4 worm cellular contexts compared by ENCODE assay signal in genomic region chrIV:2805525-2805924, ce11.
TF ChIP-seq lines count a peak whose summit lies in the region.

TSS of gene Y54G2A.45 (plus strand) at chrIV:2805857.

TF ChIP-seq in whole organism, L2 larva, 48 proteins besides CTCF, POLR2A, EP300 and RAD21 (continued from another document):
- TF ChIP-seq C34F6.9 (tag; optimal IDR thresholded peaks at IDR 0.05; lab: Kevin White, UChicago) (no peak), egl-27 (tag; optimal IDR thresholded peaks at IDR 0.05; lab: Kevin White, UChicago) (no peak), nhr-25 (tag; optimal IDR thresholded peaks at IDR 0.05; lab: Kevin White, UChicago) (no peak), aly-2 (tag; optimal IDR thresholded peaks at IDR 0.05; lab: Kevin White, UChicago) (no peak), mbf-1 (tag; optimal IDR thresholded peaks at IDR 0.05; lab: Kevin White, UChicago) (no peak), sem-4 (tag; optimal IDR thresholded peaks at IDR 0.05; lab: Kevin White, UChicago) (no peak), elt-1 (tag; optimal IDR thresholded peaks at IDR 0.05; lab: Kevin White, UChicago) (no peak), snpc-4 (tag; optimal IDR thresholded peaks at IDR 0.05; lab: Kevin White, UChicago) (no peak), mdl-1 (tag; optimal IDR thresholded peaks at IDR 0.05; lab: Kevin White, UChicago) (no peak), nhr-12 (tag; optimal IDR thresholded peaks at IDR 0.05; lab: Kevin White, UChicago) (no peak), lin-11 (tag; optimal IDR thresholded peaks at IDR 0.05; lab: Kevin White, UChicago) (no peak), nhr-6 (tag; optimal IDR thresholded peaks at IDR 0.05; lab: Kevin White, UChicago) (no peak), ztf-1 (GFP tag; conservative IDR thresholded peaks at IDR 0.05; lab: Robert Waterston, UW) (no peak), lin-13 (GFP tag; optimal IDR thresholded peaks at IDR 0.05; lab: Kevin White, UChicago) (peak; percentile 28), sma-3 (GFP tag; optimal IDR thresholded peaks at IDR 0.05; lab: Kevin White, UChicago) (peak; percentile 19), nhr-237 (tag; optimal IDR thresholded peaks at IDR 0.05; lab: Kevin White, UChicago) (no peak), lsy-2 (tag; optimal IDR thresholded peaks at IDR 0.05; lab: Kevin White, UChicago) (peak in 1 of 2 experiments; percentile 48), ceh-16 (tag; optimal IDR thresholded peaks at IDR 0.05; lab: Kevin White, UChicago) (no peak), nhr-77 (tag; optimal IDR thresholded peaks at IDR 0.05; lab: Kevin White, UChicago) (no peak), ztf-4 (tag; optimal IDR thresholded peaks at IDR 0.05; lab: Kevin White, UChicago) (no peak), unc-39 (tag; optimal IDR thresholded peaks at IDR 0.05; lab: Kevin White, UChicago) (no peak), ztf-11 (tag; optimal IDR thresholded peaks at IDR 0.05; lab: Kevin White, UChicago) (no peak), R02D3.7 (tag; optimal IDR thresholded peaks at IDR 0.05; lab: Kevin White, UChicago) (no peak), mab-5 (tag; optimal IDR thresholded peaks at IDR 0.05; lab: Kevin White, UChicago) (no peak), unc-55 (GFP tag; optimal IDR thresholded peaks at IDR 0.05; lab: Kevin White, UChicago) (peak; percentile 37)

TF ChIP-seq in whole organism, L4 larva, 104 proteins besides CTCF, POLR2A, EP300 and RAD21 (continued from another document and continues in another):
- TF ChIP-seq lim-7 (GFP tag; IDR thresholded peaks at IDR 0.05; lab: Robert Waterston, UW): peak; percentile 81
- TF ChIP-seq daf-16 (GFP tag; optimal IDR thresholded peaks at IDR 0.05; lab: Kevin White, UChicago): peak; percentile 60 to 78
- TF ChIP-seq daf-16 (tag; optimal IDR thresholded peaks at IDR 0.05; lab: Kevin White, UChicago): peak; percentile 89
- TF ChIP-seq ama-1 (optimal IDR thresholded peaks at IDR 0.05; lab: Kevin White, UChicago): no peak
- no peak for TF ChIP-seq ZK546.5 (tag; optimal IDR thresholded peaks at IDR 0.05; lab: Kevin White, UChicago)
- no peak for TF ChIP-seq daf-19 (GFP tag; conservative IDR thresholded peaks at IDR 0.05; lab: Robert Waterston, UW)
- peak; percentile 72; the same call in 1 of the 2 replicates for TF ChIP-seq dmd-9 (GFP tag; IDR thresholded peaks at IDR 0.05; lab: Robert Waterston, UW)
- no peak for TF ChIP-seq nhr-111 (GFP tag; optimal IDR thresholded peaks at IDR 0.05; lab: Kevin White, UChicago)
- no peak for TF ChIP-seq nhr-237 (tag; optimal IDR thresholded peaks at IDR 0.05; lab: Kevin White, UChicago)
- no peak for TF ChIP-seq zip-11 (GFP tag; IDR thresholded peaks at IDR 0.05; lab: Robert Waterston, UW)
- TF ChIP-seq mdt-29 (GFP tag; IDR thresholded peaks at IDR 0.05; lab: Robert Waterston, UW): peak; percentile 53; the same call in 1 of the 2 replicates
- TF ChIP-seq arid-1 (GFP tag; conservative IDR thresholded peaks at IDR 0.05; lab: Robert Waterston, UW): peak; percentile 78
- TF ChIP-seq lsy-2 (tag; optimal IDR thresholded peaks at IDR 0.05; lab: Kevin White, UChicago): peak in 1 of 2 experiments; percentile 69
- TF ChIP-seq ceh-44 (GFP tag; IDR thresholded peaks at IDR 0.05; lab: Robert Waterston, UW): peak; percentile 80
- peak; percentile 89 for TF ChIP-seq madf-9 (GFP tag; conservative IDR thresholded peaks at IDR 0.05; lab: Robert Waterston, UW)
- peak; percentile 60 for TF ChIP-seq T26A8.4 (GFP tag; IDR thresholded peaks at IDR 0.05; lab: Robert Waterston, UW)
- TF ChIP-seq mxl-2 (GFP tag; conservative IDR thresholded peaks at IDR 0.05; lab: Robert Waterston, UW): 0 out of 2 replicates have a peak, but pooled peaks have one; percentile 12
- peak; percentile 89 for TF ChIP-seq tra-1 (GFP tag; IDR thresholded peaks at IDR 0.05; lab: Robert Waterston, UW)
- no peak for TF ChIP-seq lin-1 (GFP tag; IDR thresholded peaks at IDR 0.05; lab: Robert Waterston, UW)
- no peak for TF ChIP-seq Y5F2A.4 (GFP tag; optimal IDR thresholded peaks at IDR 0.05; lab: Kevin White, UChicago)
- TF ChIP-seq nhr-42 (GFP tag; IDR thresholded peaks at IDR 0.05; lab: Robert Waterston, UW): peak; percentile 69; the same call in 1 of the 2 replicates
- no peak for TF ChIP-seq T20F7.1 (GFP tag; optimal IDR thresholded peaks at IDR 0.05; lab: Kevin White, UChicago)
- TF ChIP-seq lin-39 (tag; optimal IDR thresholded peaks at IDR 0.05; lab: Kevin White, UChicago): no peak
- TF ChIP-seq spr-1 (tag; optimal IDR thresholded peaks at IDR 0.05; lab: Kevin White, UChicago): peak; percentile 72
- TF ChIP-seq lin-29 (GFP tag; IDR thresholded peaks at IDR 0.05; lab: Robert Waterston, UW): no peak
- TF ChIP-seq ceh-82 (tag; optimal IDR thresholded peaks at IDR 0.05; lab: Kevin White, UChicago): no peak
- TF ChIP-seq gei-8 (GFP tag; optimal IDR thresholded peaks at IDR 0.05; lab: Kevin White, UChicago): peak; percentile 91
- peak; percentile 74; the same call in 1 of the 2 replicates for TF ChIP-seq ctbp-1 (GFP tag; IDR thresholded peaks at IDR 0.05; lab: Robert Waterston, UW)
- TF ChIP-seq attf-4 (tag; optimal IDR thresholded peaks at IDR 0.05; lab: Kevin White, UChicago): no peak
- TF ChIP-seq nhr-25 (tag; optimal IDR thresholded peaks at IDR 0.05; lab: Kevin White, UChicago; ENCODE audit: borderline replicate concordance, insufficient read depth): no peak
- peak; percentile 80 for TF ChIP-seq lin-38 (GFP tag; IDR thresholded peaks at IDR 0.05; lab: Robert Waterston, UW)
- peak; percentile 83 for TF ChIP-seq nhr-102 (tag; optimal IDR thresholded peaks at IDR 0.05; lab: Kevin White, UChicago)
- TF ChIP-seq mdl-1 (tag; optimal IDR thresholded peaks at IDR 0.05; lab: Kevin White, UChicago): peak in 1 of 2 experiments; percentile 32
- TF ChIP-seq ztf-7 (tag; optimal IDR thresholded peaks at IDR 0.05; lab: Kevin White, UChicago): no peak
- no peak for TF ChIP-seq daf-12 (tag; optimal IDR thresholded peaks at IDR 0.05; lab: Kevin White, UChicago)
- no peak for TF ChIP-seq ztf-11 (tag; optimal IDR thresholded peaks at IDR 0.05; lab: Kevin White, UChicago)

TF ChIP-seq in whole organism, late embryonic, 69 proteins besides CTCF, POLR2A, EP300 and RAD21 (continued from another document):
- no peak for TF ChIP-seq ceh-31 (tag; optimal IDR thresholded peaks at IDR 0.05; lab: Kevin White, UChicago)
- TF ChIP-seq C38D4.7 (GFP tag; optimal IDR thresholded peaks at IDR 0.05; lab: Kevin White, UChicago): peak; percentile 41
- TF ChIP-seq fkh-10 (GFP tag; optimal IDR thresholded peaks at IDR 0.05; lab: Kevin White, UChicago): no peak
- no peak for TF ChIP-seq ceh-24 (tag; optimal IDR thresholded peaks at IDR 0.05; lab: Kevin White, UChicago)
- TF ChIP-seq zip-5 (tag; optimal IDR thresholded peaks at IDR 0.05; lab: Kevin White, UChicago): no peak
- TF ChIP-seq pha-4 (tag; optimal IDR thresholded peaks at IDR 0.05; lab: Kevin White, UChicago): no peak
- TF ChIP-seq nfya-1 (tag; optimal IDR thresholded peaks at IDR 0.05; lab: Kevin White, UChicago): no peak
- TF ChIP-seq elt-4 (tag; optimal IDR thresholded peaks at IDR 0.05; lab: Kevin White, UChicago): no peak
- TF ChIP-seq ceh-45 (GFP tag; IDR thresholded peaks at IDR 0.05; lab: Robert Waterston, UW): no peak
- TF ChIP-seq sox-2 (GFP tag; IDR thresholded peaks at IDR 0.05; lab: Robert Waterston, UW): no peak
- TF ChIP-seq ttx-3 (tag; optimal IDR thresholded peaks at IDR 0.05; lab: Kevin White, UChicago): peak; percentile 37
- TF ChIP-seq ceh-14 (tag; optimal IDR thresholded peaks at IDR 0.05; lab: Kevin White, UChicago): no peak
- TF ChIP-seq mec-3 (tag; optimal IDR thresholded peaks at IDR 0.05; lab: Kevin White, UChicago; ENCODE audit: borderline replicate concordance): no peak
- no peak for TF ChIP-seq ceh-48 (tag; optimal IDR thresholded peaks at IDR 0.05; lab: Kevin White, UChicago)
- TF ChIP-seq odd-2 (tag; optimal IDR thresholded peaks at IDR 0.05; lab: Kevin White, UChicago): no peak
- TF ChIP-seq ama-1 (optimal IDR thresholded peaks at IDR 0.05; lab: Kevin White, UChicago): no peak
- peak; percentile 43 for TF ChIP-seq ztf-16 (tag; optimal IDR thresholded peaks at IDR 0.05; lab: Kevin White, UChicago)
- TF ChIP-seq unc-55 (GFP tag; optimal IDR thresholded peaks at IDR 0.05; lab: Kevin White, UChicago): no peak
- peak; percentile 26 for TF ChIP-seq tbx-7 (tag; optimal IDR thresholded peaks at IDR 0.05; lab: Kevin White, UChicago)
- TF ChIP-seq unc-3 (GFP tag; conservative IDR thresholded peaks at IDR 0.05; lab: Robert Waterston, UW): no peak
- no peak for TF ChIP-seq unc-3 (tag; optimal IDR thresholded peaks at IDR 0.05; lab: Kevin White, UChicago)
- TF ChIP-seq sox-4 (tag; optimal IDR thresholded peaks at IDR 0.05; lab: Kevin White, UChicago): peak; percentile 22
- no peak for TF ChIP-seq hlh-6 (tag; optimal IDR thresholded peaks at IDR 0.05; lab: Kevin White, UChicago)
- TF ChIP-seq ceh-6 (GFP tag; optimal IDR thresholded peaks at IDR 0.05; lab: Kevin White, UChicago): peak; percentile 23
- no peak for TF ChIP-seq pros-1 (tag; optimal IDR thresholded peaks at IDR 0.05; lab: Kevin White, UChicago)
- TF ChIP-seq C08G9.2 (tag; optimal IDR thresholded peaks at IDR 0.05; lab: Kevin White, UChicago): no peak
- TF ChIP-seq ceh-30 (tag; optimal IDR thresholded peaks at IDR 0.05; lab: Kevin White, UChicago): no peak
- peak; percentile 47 for TF ChIP-seq nhr-232 (tag; optimal IDR thresholded peaks at IDR 0.05; lab: Kevin White, UChicago)
- TF ChIP-seq sdc-2 (tag; optimal IDR thresholded peaks at IDR 0.05; lab: Kevin White, UChicago): peak; percentile 66
- peak; percentile 32 for TF ChIP-seq ceh-18 (tag; optimal IDR thresholded peaks at IDR 0.05; lab: Kevin White, UChicago)
- TF ChIP-seq dve-1 (tag; optimal IDR thresholded peaks at IDR 0.05; lab: Kevin White, UChicago): peak; percentile 75
- peak; percentile 17 for TF ChIP-seq T23F11.4 (GFP tag; optimal IDR thresholded peaks at IDR 0.05; lab: Kevin White, UChicago)
- TF ChIP-seq madf-2 (tag; optimal IDR thresholded peaks at IDR 0.05; lab: Kevin White, UChicago): peak; percentile 6
- peak; percentile 51 for TF ChIP-seq unc-86 (tag; optimal IDR thresholded peaks at IDR 0.05; lab: Kevin White, UChicago)
TF ChIP-seq in whole organism, late embryonic: peak in this region for 25.

TF ChIP-seq in whole organism, mixed stage, embryonic, 35 proteins besides CTCF, POLR2A, EP300 and RAD21 (continued from another document):
- TF ChIP-seq ceh-83 (GFP tag; optimal IDR thresholded peaks at IDR 0.05; lab: Kevin White, UChicago): peak; percentile 72
- peak; percentile 7 for TF ChIP-seq ceh-43 (GFP tag; optimal IDR thresholded peaks at IDR 0.05; lab: Kevin White, UChicago)
- TF ChIP-seq ceh-39 (tag; optimal IDR thresholded peaks at IDR 0.05; lab: Kevin White, UChicago): no peak
- TF ChIP-seq ham-2 (GFP tag; optimal IDR thresholded peaks at IDR 0.05; lab: Kevin White, UChicago): no peak
- TF ChIP-seq mls-2 (tag; optimal IDR thresholded peaks at IDR 0.05; lab: Kevin White, UChicago): peak; percentile 64
